Fruit fly (Drosophila melanogaster) whole organism, embryonic: Measurements from ENCODE around the gene Dsp1.

Experiments used
- ATbp ChIP-seq: fragments of 200-800 bp; sonication (Bioruptor generic); optimal IDR thresholded peaks from 2 replicates; lab custom pipeline; 2017; ENCODE audit warnings: missing biosample characterization, mild to moderate bottlenecking, missing genetic modification characterization, missing genetic modification reagents
- Awh ChIP-seq: fragments of 200-800 bp; sonication (Bioruptor generic); IDR thresholded peaks from 2 replicates; pipeline ENCODE4, ENCODE4 v1.3.6; 2022; ENCODE audit warnings: missing biosample characterization, missing genetic modification characterization
- Blimp-1 ChIP-seq: fragments of 200-800 bp; sonication (Bioruptor generic); optimal IDR thresholded peaks from 3 replicates; lab custom pipeline; 2018; ENCODE audit warnings: missing biosample characterization, missing genetic modification characterization, mild to moderate bottlenecking, moderate library complexity, missing genetic modification reagents
- CG12219 ChIP-seq: fragments of 200-800 bp; sonication (Bioruptor generic); optimal IDR thresholded peaks from 3 replicates; lab custom pipeline; 2018; ENCODE audit warnings: missing biosample characterization, mild to moderate bottlenecking, missing genetic modification characterization
- CG13287 ChIP-seq: fragments of 200-800 bp; sonication (Bioruptor generic); IDR thresholded peaks from 2 replicates; pipeline ENCODE4 v1.3.6; 2022; ENCODE audit warnings: missing biosample characterization, missing genetic modification characterization; ENCODE audit not compliant: partially characterized antibody
- CG15011 ChIP-seq: fragments of 200-800 bp; sonication (Bioruptor generic); optimal IDR thresholded peaks from 3 replicates; lab custom pipeline; 2018; ENCODE audit warnings: missing biosample characterization, mild to moderate bottlenecking, missing genetic modification characterization
- CG1603 ChIP-seq: fragments of 200-800 bp; sonication (Bioruptor generic); optimal IDR thresholded peaks from 2 replicates; lab custom pipeline; 2019; ENCODE audit warnings: missing biosample characterization, mild to moderate bottlenecking, missing genetic modification characterization, moderate library complexity
- CG18476 ChIP-seq: fragments of 200-800 bp; sonication (Bioruptor generic); optimal IDR thresholded peaks from 2 replicates; lab custom pipeline; 2016; ENCODE audit warnings: missing biosample characterization, mild to moderate bottlenecking, missing genetic modification characterization
- CG2199 ChIP-seq: fragments of 200-800 bp; sonication (Bioruptor generic); IDR thresholded peaks from 3 replicates; pipeline ENCODE4 v1.3.6; 2022; ENCODE audit warnings: missing biosample characterization, missing genetic modification characterization
- CG30431 ChIP-seq: fragments of 200-800 bp; sonication (Bioruptor generic); optimal IDR thresholded peaks from 2 replicates; lab custom pipeline; 2017; ENCODE audit warnings: missing biosample characterization, missing genetic modification characterization
- CG33213 ChIP-seq: fragments of 200-800 bp; sonication (Bioruptor generic); optimal IDR thresholded peaks from 3 replicates; lab custom pipeline; 2016; ENCODE audit warnings: missing biosample characterization, missing genetic modification characterization
- CG6689 ChIP-seq: fragments of 200-800 bp; sonication (Bioruptor generic); IDR thresholded peaks from 2 replicates; pipeline ENCODE4 v1.3.6; 2022; ENCODE audit warnings: missing biosample characterization, missing genetic modification characterization
- CG6765 ChIP-seq: fragments of 200-800 bp; sonication (Bioruptor generic); optimal IDR thresholded peaks from 3 replicates; lab custom pipeline; 2017; ENCODE audit warnings: missing biosample characterization, mild to moderate bottlenecking, missing genetic modification characterization
- CG8281 ChIP-seq: fragments of 200-800 bp; sonication (Bioruptor generic); optimal IDR thresholded peaks from 2 replicates; lab custom pipeline; 2018; ENCODE audit warnings: missing biosample characterization, mild to moderate bottlenecking, missing genetic modification characterization, moderate library complexity
- CG9876 ChIP-seq: fragments of 200-800 bp; sonication (Bioruptor generic); optimal IDR thresholded peaks from 2 replicates; lab custom pipeline; 2016; ENCODE audit warnings: missing biosample characterization, missing genetic modification characterization
- CoRest ChIP-seq: fragments of 200-800 bp; sonication (Bioruptor generic); optimal IDR thresholded peaks from 3 replicates; lab custom pipeline; 2018; ENCODE audit warnings: missing biosample characterization, mild to moderate bottlenecking, missing genetic modification characterization, moderate library complexity
- Dbx ChIP-seq: fragments of 200-800 bp; sonication (Bioruptor generic); IDR thresholded peaks from 3 replicates; pipeline ENCODE4 v1.3.6; 2022; ENCODE audit warnings: missing biosample characterization, missing genetic modification characterization
- Fer1 ChIP-seq: fragments of 200-800 bp; sonication (Bioruptor generic); optimal IDR thresholded peaks from 2 replicates; lab custom pipeline; 2017; ENCODE audit warnings: missing biosample characterization, mild to moderate bottlenecking, missing genetic modification characterization
- HHEX ChIP-seq: fragments of 200-800 bp; sonication (Bioruptor generic); optimal IDR thresholded peaks from 3 replicates; lab custom pipeline; 2017; ENCODE audit warnings: missing biosample characterization, mild to moderate bottlenecking, missing genetic modification characterization, missing genetic modification reagents
- Lim3 ChIP-seq: fragments of 200-800 bp; sonication (Bioruptor generic); IDR thresholded peaks from 2 replicates; pipeline ENCODE4 v1.3.6; 2022; ENCODE audit warnings: missing biosample characterization, missing genetic modification characterization
- MBD-R2 ChIP-seq: fragments of 200-800 bp; sonication (Bioruptor generic); IDR thresholded peaks from 2 replicates; pipeline ENCODE4 v1.3.6; 2022; ENCODE audit warnings: missing biosample characterization, missing genetic modification characterization
- Mrtf ChIP-seq: fragments of 200-800 bp; sonication (Bioruptor generic); IDR thresholded peaks from 3 replicates; pipeline ENCODE4 v1.3.6; 2022; ENCODE audit warnings: missing biosample characterization, missing genetic modification characterization
- Myb ChIP-seq: fragments of 200-800 bp; sonication (Bioruptor generic); optimal IDR thresholded peaks from 2 replicates; lab custom pipeline; 2016; ENCODE audit warnings: missing biosample characterization, missing genetic modification characterization
- NfI ChIP-seq: fragments of 200-800 bp; sonication (Bioruptor generic); optimal IDR thresholded peaks from 3 replicates; lab custom pipeline; 2018; ENCODE audit warnings: missing biosample characterization, mild to moderate bottlenecking, missing genetic modification characterization, moderate library complexity
- Sox100B ChIP-seq: fragments of 200-800 bp; sonication (Bioruptor generic); optimal IDR thresholded peaks from 3 replicates; lab custom pipeline; 2018; ENCODE audit warnings: missing biosample characterization, mild to moderate bottlenecking, missing genetic modification characterization
- Tbp ChIP-seq: fragments of >200 bp; optimal IDR thresholded peaks from 2 replicates; lab custom pipeline; 2018; ENCODE audit warnings: missing biosample characterization, missing genetic modification characterization
- Trl ChIP-seq, 3 experiments: fragments of >200 bp in 2 of 3; fragments of 200-800 bp in 1 of 3; sonication (Bioruptor generic) in 1 of 3; optimal IDR thresholded peaks; 2 replicates in 1 of 3; 3 replicates in 2 of 3; lab custom pipeline; 2016 to 2017; ENCODE audit warnings: missing biosample characterization in 1 of 3, missing genetic modification characterization in 1 of 3
- Vsx1 ChIP-seq: fragments of 200-800 bp; sonication (Bioruptor generic); optimal IDR thresholded peaks from 2 replicates; lab custom pipeline; 2017; ENCODE audit warnings: missing biosample characterization, mild to moderate bottlenecking, missing genetic modification characterization, missing genetic modification reagents
- ac ChIP-seq: fragments of 200-800 bp; sonication (Bioruptor generic); optimal IDR thresholded peaks from 3 replicates; lab custom pipeline; 2017; ENCODE audit warnings: missing biosample characterization, mild to moderate bottlenecking, missing genetic modification characterization
- br ChIP-seq: fragments of >200 bp; optimal IDR thresholded peaks from 2 replicates; lab custom pipeline; 2017
- chn ChIP-seq: fragments of 200-800 bp; sonication (Bioruptor generic); optimal IDR thresholded peaks from 2 replicates; lab custom pipeline; 2016; ENCODE audit warnings: missing biosample characterization, missing genetic modification characterization
- cwo ChIP-seq: fragments of 200-800 bp; sonication (Bioruptor generic); optimal IDR thresholded peaks from 3 replicates; lab custom pipeline; 2017; ENCODE audit warnings: missing biosample characterization, missing genetic modification characterization, mild to moderate bottlenecking, moderate library complexity, missing genetic modification reagents
- exex ChIP-seq: fragments of 200-800 bp; sonication (Bioruptor generic); optimal IDR thresholded peaks from 4 replicates; lab custom pipeline; 2018; ENCODE audit warnings: missing biosample characterization, mild to moderate bottlenecking, missing genetic modification characterization, moderate library complexity
- grn ChIP-seq: fragments of 200-800 bp; sonication (Bioruptor generic); optimal IDR thresholded peaks from 3 replicates; lab custom pipeline; 2017; ENCODE audit warnings: missing biosample characterization, missing genetic modification characterization
- gsb-n ChIP-seq: fragments of 200-800 bp; sonication (Bioruptor generic); optimal IDR thresholded peaks from 3 replicates; lab custom pipeline; 2018; ENCODE audit warnings: missing biosample characterization, mild to moderate bottlenecking, missing genetic modification characterization
- gt ChIP-seq: fragments of 200-800 bp; sonication (Bioruptor generic); IDR thresholded peaks from 2 replicates; pipeline ENCODE4 v1.3.6; 2022; ENCODE audit warnings: missing biosample characterization, missing genetic modification characterization
- h ChIP-seq: fragments of >200 bp; optimal IDR thresholded peaks from 2 replicates; lab custom pipeline; 2017
- kah ChIP-seq: fragments of 200-800 bp; sonication (Bioruptor generic); optimal IDR thresholded peaks from 2 replicates; lab custom pipeline; 2018; ENCODE audit warnings: missing biosample characterization, mild to moderate bottlenecking, missing genetic modification characterization
- ken ChIP-seq: fragments of 200-800 bp; sonication (Bioruptor generic); IDR thresholded peaks from 3 replicates; pipeline ENCODE4 v1.3.6; 2022; ENCODE audit warnings: missing biosample characterization, missing genetic modification characterization
- kni ChIP-seq: fragments of 200-800 bp; sonication (Bioruptor generic); optimal IDR thresholded peaks from 3 replicates; lab custom pipeline; 2017; ENCODE audit warnings: mild to moderate bottlenecking, missing biosample characterization, missing genetic modification reagents, missing genetic modification characterization
- onecut ChIP-seq: fragments of 200-800 bp; sonication (Bioruptor generic); IDR thresholded peaks from 2 replicates; pipeline ENCODE4 v1.3.6; 2022; ENCODE audit warnings: missing biosample characterization, missing genetic modification characterization
- pzg ChIP-seq: fragments of 200-800 bp; sonication (Bioruptor generic); optimal IDR thresholded peaks from 3 replicates; lab custom pipeline; 2018; ENCODE audit warnings: missing biosample characterization, mild to moderate bottlenecking, missing genetic modification characterization, moderate library complexity
- row ChIP-seq: fragments of 200-800 bp; sonication (Bioruptor generic); IDR thresholded peaks from 3 replicates; pipeline ENCODE4 v1.3.6; 2022; ENCODE audit warnings: missing biosample characterization, missing genetic modification characterization
- schlank ChIP-seq: fragments of 200-800 bp; sonication (Bioruptor generic); optimal IDR thresholded peaks from 2 replicates; lab custom pipeline; 2018; ENCODE audit warnings: missing biosample characterization, mild to moderate bottlenecking, missing genetic modification characterization
- tap ChIP-seq: fragments of 200-800 bp; optimal IDR thresholded peaks from 3 replicates; lab custom pipeline; 2019; ENCODE audit warnings: missing biosample characterization, mild to moderate bottlenecking, missing genetic modification characterization, moderate library complexity
- tin ChIP-seq: fragments of 200-800 bp; sonication (Bioruptor generic); optimal IDR thresholded peaks from 3 replicates; lab custom pipeline; 2016; ENCODE audit warnings: missing biosample characterization, missing genetic modification characterization
- trh ChIP-seq: fragments of 200-800 bp; sonication (Bioruptor generic); optimal IDR thresholded peaks from 2 replicates; lab custom pipeline; 2016; ENCODE audit warnings: missing biosample characterization, missing genetic modification characterization
- usp ChIP-seq: fragments of >200 bp; optimal IDR thresholded peaks from 2 replicates; lab custom pipeline; 2017; ENCODE audit warnings: missing biosample characterization, missing genetic modification characterization
- vvl ChIP-seq: fragments of 200-800 bp; sonication (Bioruptor generic); IDR thresholded peaks from 2 replicates; pipeline ENCODE4 v1.3.6; 2022; ENCODE audit warnings: missing biosample characterization, missing genetic modification characterization
- zen ChIP-seq: fragments of 200-800 bp; sonication (Bioruptor generic); optimal IDR thresholded peaks from 3 replicates; lab custom pipeline; 2018; ENCODE audit warnings: missing biosample characterization, mild to moderate bottlenecking, missing genetic modification characterization, moderate library complexity

Gene Dsp1

dm6 chrX:16358670-16359320 lies 25.4 kb downstream of the Dsp1 start, which contains the start of the genes U2af50 and PIG-Q (continued):
- TF ChIP-seq cwo (GFP tag; lab: Kevin White, UChicago) (peak; percentile 84), CG18476 (GFP tag; lab: Kevin White, UChicago) (peak; percentile 84), Dbx (peak; percentile 94), ken (GFP tag; lab: Robert Waterston, UW) (no peak; the same call in 1 of the 3 replicates), CG30431 (no peak), CG13287 (peak; percentile 53), Tbp (GFP tag; lab: Kevin White, UChicago) (no peak), pzg (GFP tag; lab: Kevin White, UChicago) (peak; percentile 51), chn (GFP tag; lab: Kevin White, UChicago) (peak; percentile 56), Blimp-1 (GFP tag; lab: Kevin White, UChicago) (peak; percentile 90), CG6765 (GFP tag; lab: Kevin White, UChicago) (peak; percentile 83), onecut (GFP tag; lab: Robert Waterston, UW) (peak; percentile 83), ac (GFP tag; lab: Kevin White, UChicago) (peak; percentile 78), schlank (tag; lab: Kevin White, UChicago) (peak; percentile 71), exex (tag; lab: Kevin White, UChicago) (no peak), gsb-n (no peak), Trl (optimal IDR thresholded peaks at IDR 0.05; lab: Kevin White, UChicago) (no peak), Trl (GFP tag; optimal IDR thresholded peaks at IDR 0.05; lab: Kevin White, UChicago) (peak; percentile 51), usp (GFP tag; lab: Kevin White, UChicago) (no peak), Lim3 (GFP tag; lab: Robert Waterston, UW) (no peak; the same call in 1 of the 2 replicates), tin (peak; percentile 89), CG2199 (GFP tag; lab: Robert Waterston, UW) (peak; percentile 93), CG12219 (peak; percentile 78), ATbp (GFP tag; lab: Kevin White, UChicago) (peak; percentile 89), grn (GFP tag; lab: Kevin White, UChicago) (no peak), gt (GFP tag; lab: Robert Waterston, UW) (no peak), zen (tag; lab: Kevin White, UChicago) (peak; percentile 95), Sox100B (peak; percentile 90), Fer1 (peak; percentile 91), Awh (GFP tag; lab: Robert Waterston, UW) (no peak; the same call in 1 of the 2 replicates), kni (no peak), tap (tag; lab: Kevin White, UChicago) (peak; percentile 88), h (lab: Kevin White, UChicago) (no peak), row (GFP tag; lab: Robert Waterston, UW) (peak; percentile 98), Myb (GFP tag; lab: Kevin White, UChicago) (peak; percentile 11), br (lab: Kevin White, UChicago) (no peak), CG1603 (tag; lab: Kevin White, UChicago) (peak; percentile 82), HHEX (GFP tag; lab: Kevin White, UChicago) (peak; percentile 91), CG33213 (peak; percentile 32), CG15011 (GFP tag; lab: Kevin White, UChicago) (no peak), Vsx1 (GFP tag; lab: Kevin White, UChicago) (no peak), CG8281 (tag; lab: Kevin White, UChicago) (peak; percentile 87), vvl (GFP tag; lab: Robert Waterston, UW) (peak; percentile 97), MBD-R2 (GFP tag; lab: Robert Waterston, UW) (peak; percentile 88), CoRest (tag; lab: Kevin White, UChicago) (peak; percentile 96), trh (peak; percentile 76), CG9876 (GFP tag; lab: Kevin White, UChicago) (peak; percentile 48), NfI (GFP tag; lab: Kevin White, UChicago) (peak; percentile 93), kah (GFP tag; lab: Kevin White, UChicago) (peak; percentile 82), CG6689 (GFP tag; lab: Robert Waterston, UW) (peak; percentile 100), Mrtf (GFP tag; lab: Robert Waterston, UW) (no peak; the same call in 2 of the 3 replicates)
